Worm (Caenorhabditis elegans) whole organism, L2 larva: Measurements from ENCODE around the gene gba-4.

ENCODE experiments used
- C34F6.9 ChIP-seq: fragments of 150-350 bp; optimal IDR thresholded peaks from 2 replicates; lab custom pipeline; 2014; ENCODE audit warnings: missing biosample characterization, missing genetic modification characterization
- F13H6.1 ChIP-seq: sonication (generic microtip); optimal IDR thresholded peaks from 2 replicates; lab custom pipeline; 2016; ENCODE audit warnings: missing genetic modification characterization, missing compliant biosample characterization
- R02D3.7 ChIP-seq: fragments of 150-350 bp; optimal IDR thresholded peaks from 2 replicates; lab custom pipeline; 2014; ENCODE audit warnings: missing biosample characterization, missing genetic modification characterization
- Y55F3AM.14 ChIP-seq: fragments of 200-800 bp; sonication (Bioruptor generic); optimal IDR thresholded peaks from 2 replicates; lab custom pipeline; 2018; ENCODE audit warnings: mild to moderate bottlenecking, missing genetic modification characterization, missing compliant biosample characterization
- ZK546.5 ChIP-seq: sonication (generic microtip); optimal IDR thresholded peaks from 2 replicates; lab custom pipeline; 2017; ENCODE audit warnings: missing biosample characterization, missing genetic modification characterization
- alr-1 ChIP-seq: fragments of 150-350 bp; optimal IDR thresholded peaks from 2 replicates; lab custom pipeline; 2014; ENCODE audit warnings: missing biosample characterization, missing genetic modification characterization
- aly-2 ChIP-seq: fragments of 150-350 bp; optimal IDR thresholded peaks from 2 replicates; lab custom pipeline; 2014; ENCODE audit warnings: missing biosample characterization, missing genetic modification characterization
- ama-1 ChIP-seq: fragments of 150-350 bp; optimal IDR thresholded peaks from 2 replicates; lab custom pipeline; 2018; ENCODE audit warnings: inconsistent platforms
- blmp-1 ChIP-seq: sonication (generic microtip); optimal IDR thresholded peaks from 2 replicates; lab custom pipeline; 2017; ENCODE audit warnings: missing genetic modification characterization, mild to moderate bottlenecking, missing compliant biosample characterization, antibody characterized with exemption, moderate library complexity; ENCODE audit not compliant: insufficient read depth
- ceh-16 ChIP-seq: fragments of 150-350 bp; optimal IDR thresholded peaks from 2 replicates; lab custom pipeline; 2014; ENCODE audit warnings: missing biosample characterization, missing genetic modification characterization
- ceh-82 ChIP-seq: fragments of 150-350 bp; optimal IDR thresholded peaks from 2 replicates; lab custom pipeline; 2014; ENCODE audit warnings: missing biosample characterization, missing genetic modification characterization
- crh-2 ChIP-seq: sonication (generic microtip); optimal IDR thresholded peaks from 2 replicates; lab custom pipeline; 2017; ENCODE audit warnings: missing biosample characterization, missing genetic modification characterization
- dmd-4 ChIP-seq: sonication (generic microtip); optimal IDR thresholded peaks from 2 replicates; lab custom pipeline; 2017; ENCODE audit warnings: missing biosample characterization, missing genetic modification characterization
- egl-27 ChIP-seq: sonication (generic microtip); optimal IDR thresholded peaks from 3 replicates; lab custom pipeline; 2017; ENCODE audit warnings: missing biosample characterization, missing genetic modification reagents, missing genetic modification characterization
- elt-1 ChIP-seq: fragments of 150-350 bp; optimal IDR thresholded peaks from 2 replicates; lab custom pipeline; 2014; ENCODE audit warnings: missing biosample characterization, missing genetic modification characterization
- fos-1 ChIP-seq: fragments of 150-350 bp; optimal IDR thresholded peaks from 2 replicates; lab custom pipeline; 2014; ENCODE audit warnings: missing biosample characterization, missing genetic modification characterization
- gmeb-1 ChIP-seq: fragments of 150-350 bp; optimal IDR thresholded peaks from 2 replicates; lab custom pipeline; 2014; ENCODE audit warnings: missing biosample characterization, missing genetic modification characterization
- lin-11 ChIP-seq: fragments of 150-350 bp; sonication (generic microtip); optimal IDR thresholded peaks from 2 replicates; lab custom pipeline; 2014; ENCODE audit warnings: missing biosample characterization, missing genetic modification characterization, inconsistent platforms, mixed read lengths
- lin-13 ChIP-seq: fragments of 150-350 bp; optimal IDR thresholded peaks from 2 replicates; lab custom pipeline; 2014; ENCODE audit warnings: missing biosample characterization, missing genetic modification reagents, missing genetic modification characterization
- lin-39 ChIP-seq: fragments of 150-350 bp; optimal IDR thresholded peaks from 2 replicates; lab custom pipeline; 2014; ENCODE audit warnings: missing biosample characterization, missing genetic modification reagents, missing genetic modification characterization
- lsy-2 ChIP-seq, 2 experiments: fragments of 150-350 bp in 1 of 2; sonication (generic microtip) in 1 of 2; optimal IDR thresholded peaks; 2 replicates each; lab custom pipeline; 2014 to 2017; ENCODE audit warnings: missing biosample characterization in 2 of 2, missing genetic modification characterization in 2 of 2
- mab-5 ChIP-seq: fragments of 150-350 bp; optimal IDR thresholded peaks from 2 replicates; lab custom pipeline; 2014; ENCODE audit warnings: missing biosample characterization, missing genetic modification characterization
- mbf-1 ChIP-seq: sonication (generic microtip); optimal IDR thresholded peaks from 2 replicates; lab custom pipeline; 2017; ENCODE audit warnings: missing biosample characterization, missing genetic modification characterization
- mdl-1 ChIP-seq, 2 experiments: fragments of 150-350 bp in 1 of 2; sonication (generic microtip) in 1 of 2; optimal IDR thresholded peaks; 2 replicates each; lab custom pipeline; 2017; ENCODE audit warnings: missing biosample characterization in 2 of 2, missing genetic modification characterization in 2 of 2
- nhr-10 ChIP-seq: sonication (generic microtip); optimal IDR thresholded peaks from 2 replicates; lab custom pipeline; 2017; ENCODE audit warnings: missing biosample characterization, missing genetic modification characterization
- nhr-11 ChIP-seq: fragments of 150-350 bp; optimal IDR thresholded peaks from 2 replicates; lab custom pipeline; 2014; ENCODE audit warnings: missing biosample characterization, missing genetic modification characterization
- nhr-12 ChIP-seq: fragments of 150-350 bp; optimal IDR thresholded peaks from 2 replicates; lab custom pipeline; 2014; ENCODE audit warnings: missing biosample characterization, missing genetic modification characterization
- nhr-129 ChIP-seq: fragments of 150-350 bp; optimal IDR thresholded peaks from 2 replicates; lab custom pipeline; 2014; ENCODE audit warnings: missing biosample characterization, missing genetic modification characterization
- nhr-21 ChIP-seq: fragments of 150-350 bp; optimal IDR thresholded peaks from 2 replicates; lab custom pipeline; 2014; ENCODE audit warnings: missing biosample characterization, missing genetic modification characterization
- nhr-23 ChIP-seq: fragments of 150-350 bp; optimal IDR thresholded peaks from 2 replicates; lab custom pipeline; 2014; ENCODE audit warnings: missing biosample characterization, missing genetic modification reagents, missing genetic modification characterization
- nhr-25 ChIP-seq: fragments of 150-350 bp; sonication (generic microtip); optimal IDR thresholded peaks from 3 replicates; lab custom pipeline; 2014; ENCODE audit warnings: missing biosample characterization, missing genetic modification characterization
- nhr-6 ChIP-seq: fragments of 150-350 bp; optimal IDR thresholded peaks from 2 replicates; lab custom pipeline; 2014; ENCODE audit warnings: missing biosample characterization, missing genetic modification characterization
- nhr-77 ChIP-seq: fragments of 150-350 bp; optimal IDR thresholded peaks from 2 replicates; lab custom pipeline; 2014; ENCODE audit warnings: missing biosample characterization, missing genetic modification characterization
- peb-1 ChIP-seq: fragments of 150-350 bp; optimal IDR thresholded peaks from 2 replicates; lab custom pipeline; 2014; ENCODE audit warnings: missing biosample characterization, missing genetic modification characterization
- sem-4 ChIP-seq: fragments of 150-350 bp; optimal IDR thresholded peaks from 2 replicates; lab custom pipeline; 2014; ENCODE audit warnings: missing biosample characterization, missing genetic modification reagents, missing genetic modification characterization
- skn-1 ChIP-seq: sonication (generic microtip); optimal IDR thresholded peaks from 2 replicates; lab custom pipeline; 2017; ENCODE audit warnings: missing biosample characterization, missing genetic modification characterization
- sma-3 ChIP-seq: sonication (generic microtip); optimal IDR thresholded peaks from 2 replicates; lab custom pipeline; 2016; ENCODE audit warnings: missing genetic modification reagents, missing genetic modification characterization, missing compliant biosample characterization
- sma-9 ChIP-seq, 2 experiments: fragments of 150-350 bp in 1 of 2; sonication (generic microtip) in 1 of 2; optimal IDR thresholded peaks; 2 replicates each; lab custom pipeline; 2014 to 2016; ENCODE audit warnings: missing genetic modification characterization in 2 of 2, mild to moderate bottlenecking in 1 of 2, missing biosample characterization in 1 of 2, missing compliant biosample characterization in 1 of 2, missing genetic modification reagents in 1 of 2, moderate library complexity in 1 of 2
- snpc-4 ChIP-seq: fragments of 150-350 bp; optimal IDR thresholded peaks from 2 replicates; lab custom pipeline; 2014; ENCODE audit warnings: missing biosample characterization, missing genetic modification characterization
- unc-39 ChIP-seq: fragments of 150-350 bp; optimal IDR thresholded peaks from 2 replicates; lab custom pipeline; 2014; ENCODE audit warnings: missing biosample characterization, missing genetic modification characterization
- unc-55 ChIP-seq: fragments of 150-350 bp; sonication (generic microtip); optimal IDR thresholded peaks from 3 replicates; lab custom pipeline; 2014; ENCODE audit warnings: missing biosample characterization, missing genetic modification reagents, missing genetic modification characterization
- unc-62 ChIP-seq: fragments of 150-350 bp; optimal IDR thresholded peaks from 2 replicates; lab custom pipeline; 2014; ENCODE audit warnings: missing biosample characterization, missing genetic modification reagents, missing genetic modification characterization
- ztf-1 ChIP-seq: fragments of 200-800 bp; sonication (Bioruptor generic); conservative IDR thresholded peaks from 2 replicates; pipeline ENCODE4 v1.3.6; 2022; ENCODE audit warnings: missing genetic modification characterization, missing compliant biosample characterization
- ztf-11 ChIP-seq: sonication (generic microtip); optimal IDR thresholded peaks from 2 replicates; lab custom pipeline; 2017; ENCODE audit warnings: missing biosample characterization, missing genetic modification characterization
- ztf-4 ChIP-seq: fragments of 150-350 bp; optimal IDR thresholded peaks from 2 replicates; lab custom pipeline; 2014; ENCODE audit warnings: missing biosample characterization, missing genetic modification characterization

The gba-4 gene

DNA sequence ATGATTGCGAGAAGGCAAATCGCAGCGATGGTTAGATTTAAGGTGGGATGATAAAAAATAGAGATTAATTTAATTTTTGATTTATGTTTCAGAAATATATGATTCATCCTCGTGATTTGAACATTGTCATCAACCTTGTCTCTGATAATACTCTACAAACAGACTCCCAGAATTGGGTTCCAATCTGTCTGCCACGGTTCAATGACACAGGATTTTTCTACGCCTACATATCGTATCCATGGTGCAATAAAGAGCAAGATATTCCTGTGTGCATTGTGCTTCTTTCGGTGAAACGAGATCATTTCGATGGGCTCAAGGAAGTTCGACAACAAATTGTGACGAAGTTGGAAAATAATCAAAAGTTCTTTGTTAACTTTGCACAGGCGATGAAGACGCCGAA lies 17.2 kb upstream of the gba-4 start:
- TF ChIP-seq nhr-25 (tag; lab: Kevin White, UChicago): no peak
- TF ChIP-seq F13H6.1 (tag; lab: Kevin White, UChicago): no peak
- no peak for TF ChIP-seq fos-1 (tag; lab: Kevin White, UChicago)
- TF ChIP-seq sma-9 (GFP tag; optimal IDR thresholded peaks at IDR 0.05; lab: Kevin White, UChicago): no peak
- no peak for TF ChIP-seq sma-9 (tag; optimal IDR thresholded peaks at IDR 0.05; lab: Kevin White, UChicago)
- TF ChIP-seq C34F6.9 (tag; lab: Kevin White, UChicago): no peak
- TF ChIP-seq nhr-129 (tag; lab: Kevin White, UChicago): no peak
- TF ChIP-seq nhr-21 (tag; lab: Kevin White, UChicago): no peak
- no peak for TF ChIP-seq ceh-82 (tag; lab: Kevin White, UChicago)
- TF ChIP-seq nhr-6 (tag; lab: Kevin White, UChicago): no peak
- TF ChIP-seq crh-2 (tag; lab: Kevin White, UChicago): no peak
- TF ChIP-seq ama-1 (lab: Kevin White, UChicago): no peak
- no peak for TF ChIP-seq mbf-1 (tag; lab: Kevin White, UChicago)
- TF ChIP-seq blmp-1 (tag; lab: Kevin White, UChicago): no peak
- TF ChIP-seq ZK546.5 (tag; lab: Kevin White, UChicago): no peak
- TF ChIP-seq sem-4: no peak
- TF ChIP-seq snpc-4 (tag; lab: Kevin White, UChicago): no peak
- no peak for TF ChIP-seq elt-1
- no peak for TF ChIP-seq lin-39 (tag; lab: Kevin White, UChicago)
- no peak for TF ChIP-seq peb-1 (tag; lab: Kevin White, UChicago)

DNA sequence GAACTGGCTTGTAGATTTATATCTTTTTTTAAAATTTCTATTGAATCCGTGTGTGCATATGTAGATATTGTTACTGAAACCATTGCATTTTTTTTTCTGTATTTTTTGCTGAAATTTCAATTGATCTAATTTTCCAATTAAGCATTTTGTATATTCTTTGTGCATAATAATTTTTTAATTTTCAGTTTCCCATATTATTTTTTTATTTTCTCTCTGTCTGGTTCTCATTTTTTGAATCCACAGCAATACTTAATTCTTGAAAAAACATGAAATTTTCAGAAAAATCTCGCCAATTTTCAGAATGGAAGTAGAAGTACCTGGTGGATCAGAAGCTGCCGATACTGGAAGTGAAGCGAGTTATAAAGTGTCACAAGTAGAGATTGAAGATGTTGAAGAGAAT lies 15.9 kb upstream of the gba-4 start, which contains the start of gene sand-1:
Gene sand-1, plus strand, starts transcription at position 301 of the 400 bp plus-strand sequence.
- TF ChIP-seq nhr-12 (tag; lab: Kevin White, UChicago): no peak
- TF ChIP-seq ztf-11: no peak
- TF ChIP-seq skn-1: no peak
- TF ChIP-seq sma-3 (GFP tag; lab: Kevin White, UChicago): no peak
- TF ChIP-seq sma-9 (GFP tag; optimal IDR thresholded peaks at IDR 0.05; lab: Kevin White, UChicago): no peak
- TF ChIP-seq sma-9 (tag; optimal IDR thresholded peaks at IDR 0.05; lab: Kevin White, UChicago): no peak
- TF ChIP-seq fos-1 (tag; lab: Kevin White, UChicago): no peak
- TF ChIP-seq, all 48 proteins: peak for 0

DNA sequence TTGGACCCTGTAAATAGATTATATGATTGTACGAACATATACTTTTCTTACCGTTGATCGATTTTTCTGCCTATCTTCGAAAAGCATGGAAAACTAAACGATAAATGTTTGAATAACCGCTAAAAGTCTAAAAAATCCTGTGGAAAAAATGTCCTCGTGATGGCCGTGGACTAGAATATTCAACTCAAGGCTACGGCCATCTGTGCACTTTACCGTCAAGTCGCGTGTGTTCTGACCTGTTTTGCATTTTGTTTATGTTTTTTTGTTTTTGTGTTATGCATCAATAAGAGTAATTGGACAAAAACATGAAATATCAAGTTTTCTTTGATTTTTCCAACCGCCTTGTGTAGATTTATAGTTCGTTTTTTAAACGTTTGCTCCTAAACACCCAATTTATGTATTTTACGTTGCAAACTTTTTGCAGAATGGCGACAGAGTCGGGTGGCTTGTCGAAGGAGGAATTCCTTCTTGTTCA lies 13.5 kb upstream of the gba-4 start, which contains the start of the genes hda-6 and F41H10.4:
Gene hda-6, minus strand, starts transcription at position 172 of the 475 bp plus-strand sequence.
Gene F41H10.4, plus strand, starts transcription at position 425 of the 475 bp plus-strand sequence.
- TF ChIP-seq fos-1 (tag; lab: Kevin White, UChicago): peak; percentile 54
- peak; percentile 59 for TF ChIP-seq lin-13 (GFP tag; lab: Kevin White, UChicago)
- peak; percentile 14 for TF ChIP-seq lin-11
- TF ChIP-seq nhr-129 (tag; lab: Kevin White, UChicago): peak; percentile 76
- TF ChIP-seq ZK546.5 (tag; lab: Kevin White, UChicago): no peak
- no peak for TF ChIP-seq ztf-1 (GFP tag; lab: Robert Waterston, UW)
- TF ChIP-seq skn-1: no peak
- TF ChIP-seq mbf-1 (tag; lab: Kevin White, UChicago): no peak
- TF ChIP-seq aly-2 (tag; lab: Kevin White, UChicago): no peak
- TF ChIP-seq mdl-1 (tag; optimal IDR thresholded peaks at IDR 0.05; lab: Kevin White, UChicago): peak in 1 of 2 experiments; percentile 29
- no peak for TF ChIP-seq nhr-77
- TF ChIP-seq lin-39 (tag; lab: Kevin White, UChicago): no peak
- TF ChIP-seq F13H6.1 (tag; lab: Kevin White, UChicago): peak; percentile 69
- TF ChIP-seq nhr-12 (tag; lab: Kevin White, UChicago): no peak
- peak; percentile 66 for TF ChIP-seq nhr-6 (tag; lab: Kevin White, UChicago)
- peak; percentile 83 for TF ChIP-seq sma-9 (GFP tag; optimal IDR thresholded peaks at IDR 0.05; lab: Kevin White, UChicago)
- TF ChIP-seq sma-9 (tag; optimal IDR thresholded peaks at IDR 0.05; lab: Kevin White, UChicago): no peak
- TF ChIP-seq blmp-1 (tag; lab: Kevin White, UChicago): no peak
- no peak for TF ChIP-seq peb-1 (tag; lab: Kevin White, UChicago)
- no peak for TF ChIP-seq ztf-11
- TF ChIP-seq R02D3.7 (tag; lab: Kevin White, UChicago): peak; percentile 13
- peak; percentile 24 for TF ChIP-seq egl-27 (tag; lab: Kevin White, UChicago)
- peak; percentile 72 for TF ChIP-seq crh-2 (tag; lab: Kevin White, UChicago)
- peak; percentile 70 to 91 for TF ChIP-seq lsy-2 (tag; optimal IDR thresholded peaks at IDR 0.05; lab: Kevin White, UChicago)
- TF ChIP-seq dmd-4 (tag; lab: Kevin White, UChicago): no peak
- peak; percentile 75 for TF ChIP-seq unc-55 (GFP tag; lab: Kevin White, UChicago)
- no peak for TF ChIP-seq ama-1 (lab: Kevin White, UChicago)
- TF ChIP-seq ztf-4 (tag; lab: Kevin White, UChicago): no peak
- peak; percentile 64 for TF ChIP-seq sma-3 (GFP tag; lab: Kevin White, UChicago)
- peak; percentile 47 for TF ChIP-seq mab-5 (tag; lab: Kevin White, UChicago)
- TF ChIP-seq elt-1: no peak
- TF ChIP-seq snpc-4 (tag; lab: Kevin White, UChicago): no peak
- TF ChIP-seq ceh-16 (tag; lab: Kevin White, UChicago): no peak
- no peak for TF ChIP-seq nhr-11 (tag; lab: Kevin White, UChicago)
- TF ChIP-seq C34F6.9 (tag; lab: Kevin White, UChicago): peak; percentile 86
- TF ChIP-seq nhr-21 (tag; lab: Kevin White, UChicago): peak; percentile 55
- TF ChIP-seq nhr-10: no peak
- no peak for TF ChIP-seq alr-1
- TF ChIP-seq unc-39: no peak
- TF ChIP-seq nhr-23 (tag; lab: Kevin White, UChicago): no peak
- TF ChIP-seq unc-62 (GFP tag; lab: Kevin White, UChicago): no peak
- no peak for TF ChIP-seq Y55F3AM.14 (GFP tag; lab: Kevin White, UChicago)
- TF ChIP-seq gmeb-1 (tag; lab: Kevin White, UChicago): peak; percentile 80
- no peak for TF ChIP-seq ceh-82 (tag; lab: Kevin White, UChicago)
- peak; percentile 87 for TF ChIP-seq nhr-25 (tag; lab: Kevin White, UChicago)
